Worm (Caenorhabditis elegans) whole organism, L1 larva: Measurements from ENCODE around the gene lite-1.

ENCODE experiments used
- efl-3 ChIP-seq: fragments of 200-800 bp; sonication (Bioruptor generic); optimal IDR thresholded peaks from 2 replicates; lab custom pipeline; 2018; ENCODE audit warnings: mild to moderate bottlenecking, missing genetic modification characterization, missing compliant biosample characterization
- nhr-11 ChIP-seq: fragments of 150-350 bp; optimal IDR thresholded peaks from 2 replicates; lab custom pipeline; 2014; ENCODE audit warnings: missing biosample characterization, missing genetic modification characterization
- nhr-84 ChIP-seq: sonication (generic microtip); optimal IDR thresholded peaks from 2 replicates; lab custom pipeline; 2017; ENCODE audit warnings: missing biosample characterization, missing genetic modification characterization
- sptf-1 ChIP-seq: fragments of 150-350 bp; optimal IDR thresholded peaks from 2 replicates; lab custom pipeline; 2014; ENCODE audit warnings: missing biosample characterization, missing genetic modification characterization
- sup-37 ChIP-seq: fragments of 200-800 bp; sonication (Bioruptor generic); optimal IDR thresholded peaks from 2 replicates; lab custom pipeline; 2018; ENCODE audit warnings: mild to moderate bottlenecking, missing genetic modification characterization, missing compliant biosample characterization
- zag-1 ChIP-seq: fragments of 150-350 bp; optimal IDR thresholded peaks from 2 replicates; lab custom pipeline; 2014; ENCODE audit warnings: missing biosample characterization, missing genetic modification characterization

DNA sequence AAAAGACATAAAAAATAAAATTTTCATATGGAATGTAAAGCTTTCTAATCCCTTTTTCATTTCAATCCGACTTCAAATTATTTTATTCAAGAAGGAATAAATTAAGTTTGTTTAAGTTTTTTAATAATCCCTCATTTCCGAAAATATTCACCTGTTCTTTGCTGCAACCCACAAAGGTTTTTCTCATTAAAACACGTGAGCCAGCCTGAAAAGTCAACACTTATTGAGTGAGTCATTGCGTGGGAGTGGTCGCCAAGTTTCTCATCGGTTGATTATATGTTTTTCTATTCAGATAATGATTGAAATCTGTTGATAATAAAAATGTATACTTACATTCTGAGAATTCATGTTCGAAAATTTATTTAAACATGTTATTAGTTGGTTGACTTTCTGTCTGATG, 14.9 kb upstream of the lite-1 start:
- no peak for TF ChIP-seq sptf-1 (tag; lab: Kevin White, UChicago)
- no peak for TF ChIP-seq zag-1 (tag; lab: Kevin White, UChicago)
- TF ChIP-seq sup-37 (GFP tag; lab: Kevin White, UChicago) = no peak
- no peak for TF ChIP-seq nhr-84
- no peak for TF ChIP-seq efl-3 (GFP tag; lab: Kevin White, UChicago)
- TF ChIP-seq nhr-11 (tag; lab: Kevin White, UChicago) = no peak
